Worm (Caenorhabditis elegans): ENCODE data around the gene slfl-4.

Gene slfl-4

ce11 chrIV:5266474-5266873, 7.9 kb upstream of the slfl-4 start, which contains the start of gene F36H12.5:
TSS of gene F36H12.5 (plus strand) at chrIV:5266774.
- no peak for TF ChIP-seq lsy-2 (tag; optimal IDR thresholded peaks at IDR 0.05)
- no peak for TF ChIP-seq unc-62 (GFP tag; optimal IDR thresholded peaks at IDR 0.05)
- no peak for TF ChIP-seq nhr-2 (tag; optimal IDR thresholded peaks at IDR 0.05)
- TF ChIP-seq pha-4 (tag; optimal IDR thresholded peaks at IDR 0.05): no peak
- no peak for TF ChIP-seq lin-13 (tag; optimal IDR thresholded peaks at IDR 0.05)
- no peak for TF ChIP-seq tbx-8 (GFP tag; optimal IDR thresholded peaks at IDR 0.05)
- no peak for TF ChIP-seq mab-5 (tag; optimal IDR thresholded peaks at IDR 0.05)
- TF ChIP-seq elt-3 (tag; optimal IDR thresholded peaks at IDR 0.05): no peak
- no peak for TF ChIP-seq nhr-12 (tag; optimal IDR thresholded peaks at IDR 0.05)
- no peak for TF ChIP-seq elt-1 (tag; optimal IDR thresholded peaks at IDR 0.05; ENCODE audit: borderline replicate concordance, insufficient read depth)
- TF ChIP-seq nhr-28 (tag; optimal IDR thresholded peaks at IDR 0.05): no peak
- no peak for TF ChIP-seq mep-1 (tag; optimal IDR thresholded peaks at IDR 0.05)
- TF ChIP-seq unc-39 (tag; optimal IDR thresholded peaks at IDR 0.05): no peak
- no peak for TF ChIP-seq ztf-11 (tag; optimal IDR thresholded peaks at IDR 0.05)
- no peak for TF ChIP-seq bed-3 (GFP tag; optimal IDR thresholded peaks at IDR 0.05)
- no peak for TF ChIP-seq sem-2 (GFP tag; optimal IDR thresholded peaks at IDR 0.05)
- TF ChIP-seq blmp-1 (tag; optimal IDR thresholded peaks at IDR 0.05): no peak

- TF ChIP-seq drap-1 (GFP tag; optimal IDR thresholded peaks at IDR 0.05): no peak
- no peak for TF ChIP-seq ceh-83 (GFP tag; optimal IDR thresholded peaks at IDR 0.05)
- TF ChIP-seq M03D4.4 (tag; optimal IDR thresholded peaks at IDR 0.05): no peak
Measured at ce11 chrIV:5268803-5269202, 5.5 kb upstream of the slfl-4 start, which contains the start of gene F36H12.4. TSS of gene F36H12.4 (plus strand) at chrIV:5269103.

ce11 chrIV:5272518-5272917, 1.8 kb upstream of the slfl-4 start, which contains the start of gene F36H12.3:
TSS of gene F36H12.3 (plus strand) at chrIV:5272818.
- TF ChIP-seq pha-4 (tag; optimal IDR thresholded peaks at IDR 0.05) (no peak), zip-8 (tag; optimal IDR thresholded peaks at IDR 0.05) (no peak), unc-39 (tag; optimal IDR thresholded peaks at IDR 0.05) (no peak), lin-13 (tag; optimal IDR thresholded peaks at IDR 0.05) (no peak), nhr-28 (tag; optimal IDR thresholded peaks at IDR 0.05) (no peak), mep-1 (tag; optimal IDR thresholded peaks at IDR 0.05) (no peak), nhr-2 (tag; optimal IDR thresholded peaks at IDR 0.05) (no peak), blmp-1 (tag; optimal IDR thresholded peaks at IDR 0.05) (no peak)

- TF ChIP-seq ceh-83 (GFP tag; optimal IDR thresholded peaks at IDR 0.05): no peak
- TF ChIP-seq tbx-8 (GFP tag; optimal IDR thresholded peaks at IDR 0.05): no peak
- TF ChIP-seq nhr-76 (tag; optimal IDR thresholded peaks at IDR 0.05): no peak
- no peak for TF ChIP-seq unc-62 (GFP tag; optimal IDR thresholded peaks at IDR 0.05)
- TF ChIP-seq unc-120 (tag; optimal IDR thresholded peaks at IDR 0.05; ENCODE audit: poor library complexity, severe bottlenecking): no peak
- TF ChIP-seq M03D4.4 (tag; optimal IDR thresholded peaks at IDR 0.05): no peak
- no peak for TF ChIP-seq ztf-11 (tag; optimal IDR thresholded peaks at IDR 0.05)
- no peak for TF ChIP-seq nhr-237 (tag; optimal IDR thresholded peaks at IDR 0.05)
- TF ChIP-seq mep-1 (tag; optimal IDR thresholded peaks at IDR 0.05): no peak
- no peak for TF ChIP-seq ceh-39 (tag; optimal IDR thresholded peaks at IDR 0.05)
- no peak for TF ChIP-seq hlh-1 (tag; optimal IDR thresholded peaks at IDR 0.05)
- TF ChIP-seq bed-3 (GFP tag; optimal IDR thresholded peaks at IDR 0.05): no peak
- TF ChIP-seq blmp-1 (tag; optimal IDR thresholded peaks at IDR 0.05): no peak
- no peak for TF ChIP-seq ces-1 (GFP tag; optimal IDR thresholded peaks at IDR 0.05)
- TF ChIP-seq nhr-2 (tag; optimal IDR thresholded peaks at IDR 0.05): no peak
- no peak for TF ChIP-seq cnd-1 (tag; optimal IDR thresholded peaks at IDR 0.05)
- TF ChIP-seq lsy-2 (tag; optimal IDR thresholded peaks at IDR 0.05): no peak
- no peak for TF ChIP-seq unc-39 (tag; optimal IDR thresholded peaks at IDR 0.05)
- TF ChIP-seq zip-8 (tag; optimal IDR thresholded peaks at IDR 0.05): no peak
Measured at ce11 chrIV:5273385-5273784, 946 bp upstream of the slfl-4 start.

ce11 chrIV:5277752-5278151, 3.4 kb downstream of the slfl-4 start, which contains the start of gene F36H12.17:
TSS of gene F36H12.17 (minus strand) at chrIV:5277852.
- TF ChIP-seq ceh-83 (GFP tag; optimal IDR thresholded peaks at IDR 0.05) (no peak), mls-2 (tag; optimal IDR thresholded peaks at IDR 0.05) (no peak), sem-2 (GFP tag; optimal IDR thresholded peaks at IDR 0.05) (no peak), sptf-1 (tag; optimal IDR thresholded peaks at IDR 0.05) (no peak), nhr-76 (tag; optimal IDR thresholded peaks at IDR 0.05) (no peak), unc-62 (GFP tag; optimal IDR thresholded peaks at IDR 0.05) (no peak), lin-13 (tag; optimal IDR thresholded peaks at IDR 0.05) (no peak), ceh-39 (tag; optimal IDR thresholded peaks at IDR 0.05) (no peak), elt-3 (tag; optimal IDR thresholded peaks at IDR 0.05) (no peak), nhr-237 (tag; optimal IDR thresholded peaks at IDR 0.05) (no peak), flh-1 (GFP tag; optimal IDR thresholded peaks at IDR 0.05) (no peak), zip-8 (tag; optimal IDR thresholded peaks at IDR 0.05) (no peak), elt-1 (tag; optimal IDR thresholded peaks at IDR 0.05; ENCODE audit: borderline replicate concordance, insufficient read depth) (no peak), mab-5 (tag; optimal IDR thresholded peaks at IDR 0.05) (no peak), M03D4.4 (tag; optimal IDR thresholded peaks at IDR 0.05) (no peak), ceh-43 (GFP tag; optimal IDR thresholded peaks at IDR 0.05) (no peak), snpc-4 (tag; optimal IDR thresholded peaks at IDR 0.05) (no peak), nhr-12 (tag; optimal IDR thresholded peaks at IDR 0.05) (no peak), pha-4 (tag; optimal IDR thresholded peaks at IDR 0.05) (no peak), cnd-1 (tag; optimal IDR thresholded peaks at IDR 0.05) (no peak)
